Fruit fly (Drosophila melanogaster) whole organism, embryonic: ENCODE measurements around the gene Hez.

Experiments
- BEAF-32 ChIP-seq: fragments of 200-800 bp; sonication (Bioruptor generic); optimal IDR thresholded peaks from 3 replicates; lab custom pipeline; 2017; ENCODE audit warnings: missing biosample characterization, missing genetic modification characterization, mild to moderate bottlenecking, moderate library complexity, missing genetic modification reagents
- CG11093 ChIP-seq: fragments of 200-800 bp; sonication (Bioruptor generic); IDR thresholded peaks from 3 replicates; pipeline ENCODE4 v1.3.6; 2022; ENCODE audit warnings: missing biosample characterization, missing genetic modification characterization
- CG12071 ChIP-seq: fragments of 200-800 bp; sonication (Bioruptor generic); optimal IDR thresholded peaks from 3 replicates; lab custom pipeline; 2018; ENCODE audit warnings: missing biosample characterization, mild to moderate bottlenecking, missing genetic modification characterization
- CG13624 ChIP-seq: fragments of 200-800 bp; sonication (Bioruptor generic); optimal IDR thresholded peaks from 2 replicates; lab custom pipeline; 2016; ENCODE audit warnings: missing biosample characterization, missing genetic modification characterization
- CG1603 ChIP-seq: fragments of 200-800 bp; sonication (Bioruptor generic); optimal IDR thresholded peaks from 2 replicates; lab custom pipeline; 2019; ENCODE audit warnings: missing biosample characterization, mild to moderate bottlenecking, missing genetic modification characterization, moderate library complexity
- CG16813 ChIP-seq: fragments of 200-800 bp; sonication (Bioruptor generic); IDR thresholded peaks from 3 replicates; pipeline ENCODE4 v1.3.6; 2022; ENCODE audit warnings: missing biosample characterization, missing genetic modification characterization; ENCODE audit not compliant: partially characterized antibody
- CG17385 ChIP-seq: fragments of 200-800 bp; sonication (Bioruptor generic); optimal IDR thresholded peaks from 3 replicates; lab custom pipeline; 2018; ENCODE audit warnings: missing biosample characterization, mild to moderate bottlenecking, missing genetic modification characterization
- CG18011 ChIP-seq: fragments of 200-800 bp; sonication (Bioruptor generic); optimal IDR thresholded peaks from 2 replicates; lab custom pipeline; 2017; ENCODE audit warnings: missing biosample characterization, missing genetic modification characterization, mild to moderate bottlenecking, moderate library complexity, missing genotype
- CG2199 ChIP-seq: fragments of 200-800 bp; sonication (Bioruptor generic); IDR thresholded peaks from 3 replicates; pipeline ENCODE4 v1.3.6; 2022; ENCODE audit warnings: missing biosample characterization, missing genetic modification characterization
- CG2875 ChIP-seq: fragments of 200-800 bp; sonication (Bioruptor generic); optimal IDR thresholded peaks from 2 replicates; lab custom pipeline; 2017; ENCODE audit warnings: missing biosample characterization, mild to moderate bottlenecking, missing genetic modification characterization, missing genetic modification reagents
- CG30431 ChIP-seq: fragments of 200-800 bp; sonication (Bioruptor generic); optimal IDR thresholded peaks from 2 replicates; lab custom pipeline; 2017; ENCODE audit warnings: missing biosample characterization, missing genetic modification characterization
- CG31224 ChIP-seq: fragments of 200-800 bp; sonication (Bioruptor generic); IDR thresholded peaks from 2 replicates; pipeline ENCODE4 v1.3.6; 2022; ENCODE audit warnings: missing biosample characterization, missing genetic modification characterization
- CG42726 ChIP-seq: fragments of 200-800 bp; sonication (Bioruptor generic); IDR thresholded peaks from 2 replicates; pipeline ENCODE4 v1.3.6; 2022; ENCODE audit warnings: missing biosample characterization, missing genetic modification characterization; ENCODE audit not compliant: partially characterized antibody
- CG4360 ChIP-seq: fragments of 200-800 bp; sonication (Bioruptor generic); IDR thresholded peaks from 2 replicates; pipeline ENCODE4 v1.3.6; 2022; ENCODE audit warnings: missing biosample characterization, missing genetic modification characterization
- CG8765 ChIP-seq: fragments of 200-800 bp; sonication (Bioruptor generic); IDR thresholded peaks from 2 replicates; pipeline ENCODE4 v1.3.6; 2022; ENCODE audit warnings: missing biosample characterization, missing genetic modification characterization
- Dad ChIP-seq: fragments of 200-800 bp; sonication (Bioruptor generic); optimal IDR thresholded peaks from 3 replicates; lab custom pipeline; 2016; ENCODE audit warnings: missing biosample characterization, missing genetic modification characterization
- Deaf1 ChIP-seq: fragments of 200-800 bp; optimal IDR thresholded peaks from 3 replicates; lab custom pipeline; 2019; ENCODE audit warnings: missing biosample characterization, mild to moderate bottlenecking, missing genetic modification characterization, moderate library complexity
- Fer1 ChIP-seq: fragments of 200-800 bp; sonication (Bioruptor generic); optimal IDR thresholded peaks from 2 replicates; lab custom pipeline; 2017; ENCODE audit warnings: missing biosample characterization, mild to moderate bottlenecking, missing genetic modification characterization
- Fer2 ChIP-seq: fragments of 200-800 bp; sonication (Bioruptor generic); optimal IDR thresholded peaks from 2 replicates; lab custom pipeline; 2018; ENCODE audit warnings: missing biosample characterization, mild to moderate bottlenecking, missing genetic modification characterization, moderate library complexity
- Hr78 ChIP-seq, 2 experiments: fragments of 200-800 bp in 1 of 2; fragments of >200 bp in 1 of 2; sonication (Bioruptor generic) in 1 of 2; optimal IDR thresholded peaks; 2 replicates each; lab custom pipeline; 2017 to 2019; ENCODE audit warnings: missing biosample characterization in 2 of 2, missing genetic modification characterization in 2 of 2, mild to moderate bottlenecking in 1 of 2, moderate library complexity in 1 of 2
- Med ChIP-seq: fragments of 200-800 bp; sonication (Bioruptor generic); peaks from one replicate; lab custom pipeline; 2016; ENCODE audit warnings: missing biosample characterization, missing genetic modification characterization, mild to moderate bottlenecking, inconsistent platforms, moderate library complexity
- Neu2 ChIP-seq: fragments of 200-800 bp; sonication (Bioruptor generic); optimal IDR thresholded peaks from 3 replicates; lab custom pipeline; 2016; ENCODE audit warnings: missing biosample characterization, missing genetic modification characterization, borderline replicate concordance
- Nf-YC ChIP-seq: fragments of 200-800 bp; optimal IDR thresholded peaks from 3 replicates; lab custom pipeline; 2019; ENCODE audit warnings: missing biosample characterization, mild to moderate bottlenecking, missing genetic modification characterization, moderate library complexity
- Opbp ChIP-seq: fragments of 200-800 bp; sonication (Bioruptor generic); IDR thresholded peaks from 3 replicates; pipeline ENCODE4 v1.3.6; 2022; ENCODE audit warnings: missing biosample characterization, missing genetic modification characterization; ENCODE audit not compliant: partially characterized antibody
- Trl ChIP-seq, 3 experiments: fragments of >200 bp in 2 of 3; fragments of 200-800 bp in 1 of 3; sonication (Bioruptor generic) in 1 of 3; optimal IDR thresholded peaks; 2 replicates in 1 of 3; 3 replicates in 2 of 3; lab custom pipeline; 2016 to 2017; ENCODE audit warnings: missing biosample characterization in 1 of 3, missing genetic modification characterization in 1 of 3
- al ChIP-seq: fragments of 200-800 bp; sonication (Bioruptor generic); IDR thresholded peaks from 2 replicates; pipeline ENCODE4 v1.3.6; 2022; ENCODE audit warnings: missing biosample characterization, missing genetic modification characterization
- ara ChIP-seq: fragments of 200-800 bp; sonication (Bioruptor generic); IDR thresholded peaks from 2 replicates; pipeline ENCODE4 v1.3.6; 2022; ENCODE audit warnings: missing biosample characterization, missing genetic modification characterization
- az2 ChIP-seq: fragments of 200-800 bp; sonication (Bioruptor generic); optimal IDR thresholded peaks from 3 replicates; lab custom pipeline; 2016; ENCODE audit warnings: missing biosample characterization, missing genetic modification characterization
- bowl ChIP-seq: fragments of 200-800 bp; sonication (Bioruptor generic); IDR thresholded peaks from 2 replicates; pipeline ENCODE4 v1.3.6; 2022; ENCODE audit warnings: missing biosample characterization, missing genetic modification characterization
- crol ChIP-seq: fragments of 200-800 bp; sonication (Bioruptor generic); IDR thresholded peaks from 2 replicates; pipeline ENCODE4 v1.3.6; 2022; ENCODE audit warnings: missing biosample characterization, missing genetic modification characterization
- disco-r ChIP-seq: fragments of 200-800 bp; sonication (Bioruptor generic); optimal IDR thresholded peaks from 2 replicates; lab custom pipeline; 2016; ENCODE audit warnings: missing biosample characterization, missing genetic modification characterization
- ewg ChIP-seq: fragments of 200-800 bp; sonication (Bioruptor generic); optimal IDR thresholded peaks from 3 replicates; lab custom pipeline; 2017; ENCODE audit warnings: mild to moderate bottlenecking, missing biosample characterization, missing genetic modification reagents, missing genetic modification characterization
- fd3F ChIP-seq: fragments of 200-800 bp; sonication (Bioruptor generic); optimal IDR thresholded peaks from 2 replicates; lab custom pipeline; 2018; ENCODE audit warnings: missing biosample characterization, mild to moderate bottlenecking, missing genetic modification characterization, moderate library complexity
- gro ChIP-seq: fragments of 200-800 bp; sonication (Bioruptor generic); optimal IDR thresholded peaks from 2 replicates; lab custom pipeline; 2016; ENCODE audit warnings: missing biosample characterization, missing genetic modification characterization
- inv ChIP-seq: fragments of 200-800 bp; sonication (Bioruptor generic); IDR thresholded peaks from 2 replicates; pipeline ENCODE4 v1.3.6; 2022; ENCODE audit warnings: missing biosample characterization, missing genetic modification characterization; ENCODE audit not compliant: partially characterized antibody
- jumu ChIP-seq: fragments of 200-800 bp; sonication (Bioruptor generic); optimal IDR thresholded peaks from 3 replicates; lab custom pipeline; 2016; ENCODE audit warnings: missing biosample characterization, missing genetic modification characterization
- kah ChIP-seq: fragments of 200-800 bp; sonication (Bioruptor generic); optimal IDR thresholded peaks from 2 replicates; lab custom pipeline; 2018; ENCODE audit warnings: missing biosample characterization, mild to moderate bottlenecking, missing genetic modification characterization
- knrl ChIP-seq: fragments of 200-800 bp; sonication (Bioruptor generic); IDR thresholded peaks from 3 replicates; pipeline ENCODE4 v1.3.6; 2022; ENCODE audit warnings: missing biosample characterization, missing genetic modification characterization; ENCODE audit not compliant: partially characterized antibody
- pzg ChIP-seq: fragments of 200-800 bp; sonication (Bioruptor generic); optimal IDR thresholded peaks from 3 replicates; lab custom pipeline; 2018; ENCODE audit warnings: missing biosample characterization, mild to moderate bottlenecking, missing genetic modification characterization, moderate library complexity
- row ChIP-seq: fragments of 200-800 bp; sonication (Bioruptor generic); IDR thresholded peaks from 3 replicates; pipeline ENCODE4 v1.3.6; 2022; ENCODE audit warnings: missing biosample characterization, missing genetic modification characterization
- sr ChIP-seq: fragments of 200-800 bp; sonication (Bioruptor generic); IDR thresholded peaks from 3 replicates; pipeline ENCODE4 v1.3.6; 2022; ENCODE audit warnings: missing biosample characterization, missing genetic modification characterization
- wdn ChIP-seq: fragments of 200-800 bp; sonication (Bioruptor generic); IDR thresholded peaks from 2 replicates; pipeline ENCODE4 v1.3.6; 2022; ENCODE audit warnings: missing biosample characterization, missing genetic modification characterization

Hez gene

DNA sequence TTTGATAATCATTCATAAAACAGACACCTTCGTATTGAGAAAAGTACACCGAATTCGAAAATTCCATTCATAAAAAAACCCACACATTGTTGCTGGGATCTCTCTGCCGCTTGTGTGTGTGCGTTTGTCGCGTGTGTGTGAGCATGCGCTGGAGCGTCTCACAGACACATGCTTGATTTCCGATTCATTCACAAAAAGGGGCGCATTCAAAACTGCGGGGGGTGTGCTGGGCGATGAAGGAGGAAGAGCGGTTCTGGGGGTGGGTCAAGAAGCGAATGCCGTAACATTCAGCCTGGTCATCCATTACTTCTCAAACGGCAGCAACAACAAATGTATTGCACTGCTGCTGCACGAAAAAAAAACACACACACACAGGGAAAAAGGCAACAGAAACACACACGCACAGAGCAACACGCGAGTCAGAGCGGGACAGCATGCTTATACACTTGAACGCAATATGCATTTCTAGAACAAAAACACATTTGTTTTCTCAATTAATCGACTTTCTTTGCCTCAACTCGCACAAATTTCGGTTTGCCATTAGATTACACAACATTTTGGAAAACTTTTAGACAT is 40.6 kb downstream of the Hez start (continued):
- TF ChIP-seq CG11093 (GFP tag; lab: Robert Waterston, UW) = no peak
- peak; percentile 97 for TF ChIP-seq crol (GFP tag; lab: Robert Waterston, UW)
- no peak for TF ChIP-seq inv (GFP tag; lab: Robert Waterston, UW)
- no peak for TF ChIP-seq Dad (GFP tag; lab: Kevin White, UChicago)
- peak; percentile 23 for TF ChIP-seq CG17385 (GFP tag; lab: Kevin White, UChicago)
- peak; percentile 68 for TF ChIP-seq Med (GFP tag; lab: Kevin White, UChicago)
- no peak for TF ChIP-seq BEAF-32 (GFP tag; lab: Kevin White, UChicago)
- peak; percentile 95 for TF ChIP-seq CG18011 (GFP tag; lab: Kevin White, UChicago)
- TF ChIP-seq fd3F (GFP tag; lab: Kevin White, UChicago) = no peak
- peak; percentile 26 for TF ChIP-seq CG13624 (GFP tag; lab: Kevin White, UChicago)
- 0 out of 3 replicates have a peak, but pooled peaks have one; percentile 11 for TF ChIP-seq CG16813 (GFP tag; lab: Robert Waterston, UW)
- peak; percentile 33 for TF ChIP-seq Fer1 (GFP tag; lab: Kevin White, UChicago)
- 0 out of 3 replicates have a peak, but pooled peaks have one; percentile 45 for TF ChIP-seq Opbp
- TF ChIP-seq Fer2 = no peak
- no peak for TF ChIP-seq az2
- peak in 1 of 2 experiments; percentile 48 for TF ChIP-seq Hr78 (GFP tag; optimal IDR thresholded peaks at IDR 0.05; lab: Kevin White, UChicago)
- TF ChIP-seq al (GFP tag; lab: Robert Waterston, UW) = no peak
- peak; percentile 13 for TF ChIP-seq CG1603
- TF ChIP-seq CG42726 (GFP tag; lab: Robert Waterston, UW) = peak; percentile 25; the same call in 1 of the 2 replicates
- TF ChIP-seq Nf-YC (tag; lab: Kevin White, UChicago) = no peak
- peak; percentile 15 for TF ChIP-seq CG12071
- TF ChIP-seq kah (GFP tag; lab: Kevin White, UChicago) = no peak
- TF ChIP-seq jumu (GFP tag; lab: Kevin White, UChicago) = no peak
- TF ChIP-seq Neu2 (GFP tag; lab: Kevin White, UChicago) = no peak
- TF ChIP-seq ara (GFP tag; lab: Robert Waterston, UW) = 0 out of 2 replicates have a peak, but pooled peaks have one; percentile 35
- TF ChIP-seq disco-r = no peak
- TF ChIP-seq CG30431 = no peak
- peak; percentile 3 for TF ChIP-seq gro (GFP tag; lab: Kevin White, UChicago)
- TF ChIP-seq CG8765 = no peak
- TF ChIP-seq pzg (GFP tag; lab: Kevin White, UChicago) = peak; percentile 15
- TF ChIP-seq ewg = peak; percentile 92
- peak; percentile 15 for TF ChIP-seq Deaf1 (tag; lab: Kevin White, UChicago)
- TF ChIP-seq CG2875 (GFP tag; lab: Kevin White, UChicago) = no peak
- 0 out of 2 replicates have a peak, but pooled peaks have one; percentile 12 for TF ChIP-seq wdn (GFP tag; lab: Robert Waterston, UW)
- no peak for TF ChIP-seq bowl (GFP tag; lab: Robert Waterston, UW)
- TF ChIP-seq Trl (optimal IDR thresholded peaks at IDR 0.05; lab: Kevin White, UChicago) = peak in 1 of 2 experiments; percentile 59
- no peak for TF ChIP-seq Trl (GFP tag; optimal IDR thresholded peaks at IDR 0.05; lab: Kevin White, UChicago)
- TF ChIP-seq CG31224 (GFP tag; lab: Robert Waterston, UW) = no peak
- TF ChIP-seq CG4360 (GFP tag; lab: Robert Waterston, UW) = peak; percentile 84
- TF ChIP-seq row (GFP tag; lab: Robert Waterston, UW) = 0 out of 3 replicates have a peak, but pooled peaks have one; percentile 20
- TF ChIP-seq sr (GFP tag; lab: Robert Waterston, UW) = peak; percentile 45; the same call in 1 of the 3 replicates
- TF ChIP-seq knrl (GFP tag; lab: Robert Waterston, UW) = no peak
- TF ChIP-seq CG2199 (GFP tag; lab: Robert Waterston, UW) = peak; percentile 85
